Worm (Caenorhabditis elegans) whole organism, L4 larva: ENCODE measurements around the gene C24H12.4.

ENCODE experiments used
- ZK337.2 ChIP-seq: fragments of 200-800 bp; sonication (Bioruptor generic); IDR thresholded peaks from 2 replicates; pipeline ENCODE4 v1.3.6; 2022; ENCODE audit warnings: missing genetic modification reagents, missing genetic modification characterization, missing compliant biosample characterization
- ZK546.5 ChIP-seq, 2 experiments: sonication (generic microtip); optimal IDR thresholded peaks; 2 replicates each; lab custom pipeline; 2017; ENCODE audit warnings: missing biosample characterization in 2 of 2, missing genetic modification characterization in 2 of 2
- daf-12 ChIP-seq: fragments of 150-350 bp; optimal IDR thresholded peaks from 2 replicates; lab custom pipeline; 2014; ENCODE audit warnings: missing biosample characterization, missing genetic modification reagents, missing genetic modification characterization
- dpl-1 ChIP-seq: fragments of 150-350 bp; optimal IDR thresholded peaks from 2 replicates; lab custom pipeline; 2014; ENCODE audit warnings: missing biosample characterization, missing genetic modification reagents, missing genetic modification characterization
- hif-1 ChIP-seq, 2 experiments: sonication (generic microtip); optimal IDR thresholded peaks; 2 replicates each; lab custom pipeline; 2016 to 2017; ENCODE audit warnings: missing compliant biosample characterization in 2 of 2, missing genetic modification characterization in 2 of 2, missing genetic modification reagents in 2 of 2, missing genotype in 2 of 2, mild to moderate bottlenecking in 1 of 2
- lin-15B ChIP-seq: fragments of 150-350 bp; sonication (generic microtip); optimal IDR thresholded peaks from 3 replicates; lab custom pipeline; 2014; ENCODE audit warnings: missing biosample characterization, missing genetic modification characterization
- madf-5 ChIP-seq, 2 experiments: fragments of 200-800 bp; sonication (Bioruptor generic); IDR thresholded peaks; 2 replicates each; pipeline ENCODE4 v1.3.6; 2022; ENCODE audit warnings: missing compliant biosample characterization in 2 of 2, missing genetic modification characterization in 2 of 2
- nhr-237 ChIP-seq: sonication (generic microtip); optimal IDR thresholded peaks from 2 replicates; lab custom pipeline; 2017; ENCODE audit warnings: missing biosample characterization, missing genetic modification characterization
- nhr-76 ChIP-seq: fragments of 150-350 bp; optimal IDR thresholded peaks from 2 replicates; lab custom pipeline; 2014; ENCODE audit warnings: missing biosample characterization, missing genetic modification characterization
- pha-4 ChIP-seq, 2 experiments: fragments of 150-350 bp in 1 of 2; fragments of 200-800 bp in 1 of 2; sonication (Bioruptor generic) in 1 of 2; IDR thresholded peaks in 1 of 2; optimal IDR thresholded peaks in 1 of 2; 2 replicates each; pipeline versions ENCODE4 v1.3.6 to Lab custom; 2014 to 2022; ENCODE audit warnings: missing genetic modification characterization in 2 of 2, missing genetic modification reagents in 2 of 2, missing biosample characterization in 1 of 2, missing compliant biosample characterization in 1 of 2
- pqm-1 ChIP-seq: sonication (generic microtip); optimal IDR thresholded peaks from 2 replicates; lab custom pipeline; 2017; ENCODE audit warnings: missing biosample characterization, missing genetic modification characterization
- skn-1 ChIP-seq: fragments of 150-350 bp; optimal IDR thresholded peaks from 2 replicates; lab custom pipeline; 2014; ENCODE audit warnings: missing biosample characterization, missing genetic modification characterization
- unc-39 ChIP-seq: sonication (generic microtip); optimal IDR thresholded peaks from 2 replicates; lab custom pipeline; 2017; ENCODE audit warnings: missing biosample characterization, missing genetic modification characterization

DNA sequence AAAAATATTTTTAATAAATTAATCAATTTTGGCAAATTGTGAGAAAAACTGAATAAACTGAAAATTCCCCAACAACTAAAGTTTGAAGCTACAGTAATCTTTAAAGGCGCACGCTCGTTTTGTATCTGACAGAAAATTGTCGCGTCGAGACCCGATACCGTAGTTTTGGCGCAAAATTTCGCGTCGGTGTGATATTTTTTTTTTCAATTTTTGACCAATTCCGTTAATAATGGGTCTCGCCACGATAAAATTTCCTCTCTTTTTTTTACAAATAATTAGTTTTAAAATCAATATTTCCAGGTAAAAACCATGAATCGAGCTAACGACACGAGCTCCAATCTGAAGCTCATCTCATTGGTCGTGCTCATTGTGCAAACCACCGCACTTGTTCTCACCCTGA lies 22.5 kb upstream of the C24H12.4 start, which contains the start of gene nstp-4:
- TF ChIP-seq lin-15B (no peak), ZK546.5 (tag; optimal IDR thresholded peaks at IDR 0.05; lab: Kevin White, UChicago) (no peak), nhr-76 (no peak), madf-5 (GFP tag; IDR thresholded peaks at IDR 0.05; lab: Robert Waterston, UW) (no peak), pqm-1 (tag; lab: Kevin White, UChicago) (no peak), daf-12 (tag; lab: Kevin White, UChicago) (no peak), nhr-237 (no peak), hif-1 (tag; optimal IDR thresholded peaks at IDR 0.05; lab: Kevin White, UChicago) (no peak), pha-4 (GFP tag; IDR thresholded peaks at IDR 0.05; lab: Robert Waterston, UW) (no peak), pha-4 (tag; optimal IDR thresholded peaks at IDR 0.05; lab: Kevin White, UChicago) (no peak), ZK337.2 (GFP tag; lab: Robert Waterston, UW) (no peak), dpl-1 (GFP tag; lab: Kevin White, UChicago) (no peak), skn-1 (tag; lab: Kevin White, UChicago) (no peak), unc-39 (tag; lab: Kevin White, UChicago) (no peak)
